Fruit fly (Drosophila melanogaster) whole organism, embryonic: ENCODE measurements around the gene CG42759.

Experiments
- CG10959 ChIP-seq: fragments of 200-800 bp; sonication (Bioruptor generic); IDR thresholded peaks from 2 replicates; pipeline ENCODE4 v1.3.6; 2022; ENCODE audit warnings: missing biosample characterization, missing genetic modification characterization
- CG12299 ChIP-seq: fragments of 200-800 bp; sonication (Bioruptor generic); optimal IDR thresholded peaks from 2 replicates; lab custom pipeline; 2018; ENCODE audit warnings: missing biosample characterization, mild to moderate bottlenecking, missing genetic modification characterization
- CG12942 ChIP-seq: fragments of 200-800 bp; sonication (Bioruptor generic); optimal IDR thresholded peaks from 3 replicates; lab custom pipeline; 2016; ENCODE audit warnings: missing biosample characterization, missing genetic modification characterization
- CG14014 ChIP-seq: fragments of 200-800 bp; sonication (Bioruptor generic); IDR thresholded peaks from 2 replicates; pipeline ENCODE4 v1.3.6; 2022; ENCODE audit warnings: missing biosample characterization, missing genetic modification characterization
- CG14965 ChIP-seq: fragments of 200-800 bp; sonication (Bioruptor generic); optimal IDR thresholded peaks from 2 replicates; lab custom pipeline; 2016; ENCODE audit warnings: missing biosample characterization, missing genetic modification characterization, borderline replicate concordance
- CG17361 ChIP-seq: fragments of 200-800 bp; sonication (Bioruptor generic); IDR thresholded peaks from 3 replicates; pipeline ENCODE4 v1.3.6; 2022; ENCODE audit warnings: missing biosample characterization, missing genetic modification characterization
- CG17385 ChIP-seq: fragments of 200-800 bp; sonication (Bioruptor generic); optimal IDR thresholded peaks from 3 replicates; lab custom pipeline; 2018; ENCODE audit warnings: missing biosample characterization, mild to moderate bottlenecking, missing genetic modification characterization
- CG17802 ChIP-seq: fragments of 200-800 bp; sonication (Bioruptor generic); optimal IDR thresholded peaks from 2 replicates; lab custom pipeline; 2018; ENCODE audit warnings: missing biosample characterization, mild to moderate bottlenecking, missing genetic modification characterization, moderate library complexity
- CG18262 ChIP-seq: fragments of 200-800 bp; optimal IDR thresholded peaks from 3 replicates; lab custom pipeline; 2019; ENCODE audit warnings: missing biosample characterization, mild to moderate bottlenecking, missing genetic modification characterization, moderate library complexity
- CG2116 ChIP-seq: fragments of 200-800 bp; sonication (Bioruptor generic); optimal IDR thresholded peaks from 3 replicates; lab custom pipeline; 2018; ENCODE audit warnings: missing biosample characterization, mild to moderate bottlenecking, missing genetic modification characterization
- CG3995 ChIP-seq: fragments of 200-800 bp; sonication (Bioruptor generic); optimal IDR thresholded peaks from 3 replicates; lab custom pipeline; 2016; ENCODE audit warnings: missing biosample characterization, missing genetic modification characterization
- CG4707 ChIP-seq: fragments of 200-800 bp; sonication (Bioruptor generic); optimal IDR thresholded peaks from 2 replicates; lab custom pipeline; 2018; ENCODE audit warnings: missing biosample characterization, mild to moderate bottlenecking, missing genetic modification characterization, moderate library complexity
- CG4820 ChIP-seq: fragments of 200-800 bp; sonication (Bioruptor generic); optimal IDR thresholded peaks from 3 replicates; lab custom pipeline; 2016; ENCODE audit warnings: missing biosample characterization, missing genetic modification characterization
- CG7271 ChIP-seq: fragments of 200-800 bp; sonication (Bioruptor generic); optimal IDR thresholded peaks from 2 replicates; lab custom pipeline; 2018; ENCODE audit warnings: missing biosample characterization, mild to moderate bottlenecking, missing genetic modification characterization, moderate library complexity
- Camta ChIP-seq: fragments of 200-800 bp; sonication (Bioruptor generic); optimal IDR thresholded peaks from 2 replicates; lab custom pipeline; 2016; ENCODE audit warnings: missing biosample characterization, missing genetic modification characterization
- Doc2 ChIP-seq: fragments of 200-800 bp; sonication (Bioruptor generic); IDR thresholded peaks from 2 replicates; pipeline ENCODE4 v1.3.6; 2022; ENCODE audit warnings: missing biosample characterization, missing genetic modification characterization
- Doc3 ChIP-seq: fragments of 200-800 bp; sonication (Bioruptor generic); IDR thresholded peaks from 3 replicates; pipeline ENCODE4 v1.3.6; 2022; ENCODE audit warnings: missing biosample characterization, missing genetic modification characterization; ENCODE audit not compliant: partially characterized antibody
- Ets97D ChIP-seq: fragments of 200-800 bp; sonication (Bioruptor generic); optimal IDR thresholded peaks from 3 replicates; lab custom pipeline; 2016; ENCODE audit warnings: missing biosample characterization, missing genetic modification characterization
- HmgZ ChIP-seq: fragments of 200-800 bp; sonication (Bioruptor generic); optimal IDR thresholded peaks from 2 replicates; lab custom pipeline; 2018; ENCODE audit warnings: missing biosample characterization, mild to moderate bottlenecking, missing genetic modification characterization
- Mad ChIP-seq: fragments of 200-800 bp; sonication (Bioruptor generic); optimal IDR thresholded peaks from 2 replicates; lab custom pipeline; 2016; ENCODE audit warnings: missing biosample characterization, missing genetic modification characterization
- Mrtf ChIP-seq: fragments of 200-800 bp; sonication (Bioruptor generic); IDR thresholded peaks from 3 replicates; pipeline ENCODE4 v1.3.6; 2022; ENCODE audit warnings: missing biosample characterization, missing genetic modification characterization
- NK7.1 ChIP-seq: fragments of 200-800 bp; sonication (Bioruptor generic); optimal IDR thresholded peaks from 3 replicates; lab custom pipeline; 2016; ENCODE audit warnings: missing biosample characterization, missing genetic modification characterization
- Neu2 ChIP-seq: fragments of 200-800 bp; sonication (Bioruptor generic); optimal IDR thresholded peaks from 3 replicates; lab custom pipeline; 2016; ENCODE audit warnings: missing biosample characterization, missing genetic modification characterization, borderline replicate concordance
- Oaz ChIP-seq: fragments of 200-800 bp; sonication (Bioruptor generic); IDR thresholded peaks from 2 replicates; pipeline ENCODE4 v1.3.6; 2022; ENCODE audit warnings: missing biosample characterization, missing genetic modification characterization
- Ravus ChIP-seq: fragments of 200-800 bp; sonication (Bioruptor generic); IDR thresholded peaks from 2 replicates; pipeline ENCODE4 v1.3.6; 2022; ENCODE audit warnings: missing biosample characterization, missing genetic modification characterization
- Sox100B ChIP-seq: fragments of 200-800 bp; sonication (Bioruptor generic); optimal IDR thresholded peaks from 3 replicates; lab custom pipeline; 2018; ENCODE audit warnings: missing biosample characterization, mild to moderate bottlenecking, missing genetic modification characterization
- amos ChIP-seq: fragments of 200-800 bp; sonication (Bioruptor generic); IDR thresholded peaks from 2 replicates; pipeline ENCODE4 v1.3.6; 2022; ENCODE audit warnings: missing biosample characterization, missing genetic modification characterization; ENCODE audit not compliant: partially characterized antibody
- aop ChIP-seq: fragments of 200-800 bp; sonication (Bioruptor generic); IDR thresholded peaks from 2 replicates; pipeline ENCODE4 v1.3.6; 2022; ENCODE audit warnings: missing biosample characterization, missing genetic modification characterization
- ase ChIP-seq: fragments of 200-800 bp; sonication (Bioruptor generic); IDR thresholded peaks from 3 replicates; pipeline ENCODE4 v1.3.6; 2022; ENCODE audit warnings: missing biosample characterization, missing genetic modification characterization
- bigmax ChIP-seq: fragments of 200-800 bp; sonication (Bioruptor generic); optimal IDR thresholded peaks from 2 replicates; lab custom pipeline; 2018; ENCODE audit warnings: missing biosample characterization, mild to moderate bottlenecking, missing genetic modification characterization
- bowl ChIP-seq: fragments of 200-800 bp; sonication (Bioruptor generic); IDR thresholded peaks from 2 replicates; pipeline ENCODE4 v1.3.6; 2022; ENCODE audit warnings: missing biosample characterization, missing genetic modification characterization
- br ChIP-seq: fragments of >200 bp; optimal IDR thresholded peaks from 2 replicates; lab custom pipeline; 2017
- bsh ChIP-seq, 2 experiments: fragments of 200-800 bp; sonication (Bioruptor generic); optimal IDR thresholded peaks; 2 replicates each; lab custom pipeline; 2017 to 2018; ENCODE audit warnings: mild to moderate bottlenecking in 2 of 2, missing biosample characterization in 2 of 2, missing genetic modification characterization in 2 of 2, moderate library complexity in 1 of 2
- cad ChIP-seq: fragments of >200 bp; optimal IDR thresholded peaks from 2 replicates; lab custom pipeline; 2017; ENCODE audit warnings: missing biosample characterization, missing genetic modification characterization
- ci ChIP-seq: fragments of 200-800 bp; sonication (Bioruptor generic); IDR thresholded peaks from 3 replicates; pipeline ENCODE4 v1.3.6; 2022; ENCODE audit warnings: missing biosample characterization, missing genetic modification characterization
- corto ChIP-seq: fragments of 200-800 bp; sonication (Bioruptor generic); optimal IDR thresholded peaks from 2 replicates; lab custom pipeline; 2016; ENCODE audit warnings: missing biosample characterization, mild to moderate bottlenecking, missing genetic modification characterization, moderate library complexity
- crol ChIP-seq: fragments of 200-800 bp; sonication (Bioruptor generic); IDR thresholded peaks from 2 replicates; pipeline ENCODE4 v1.3.6; 2022; ENCODE audit warnings: missing biosample characterization, missing genetic modification characterization
- dimm ChIP-seq: fragments of 200-800 bp; sonication (Bioruptor generic); IDR thresholded peaks from 2 replicates; pipeline ENCODE4 v1.3.6; 2022; ENCODE audit warnings: missing biosample characterization, missing genetic modification characterization
- dm ChIP-seq: fragments of 200-800 bp; sonication (Bioruptor generic); optimal IDR thresholded peaks from 3 replicates; lab custom pipeline; 2016; ENCODE audit warnings: missing biosample characterization, missing genetic modification characterization
- dysf ChIP-seq: fragments of 200-800 bp; sonication (Bioruptor generic); IDR thresholded peaks from 3 replicates; pipeline ENCODE4 v1.3.6; 2022; ENCODE audit warnings: missing biosample characterization, missing genetic modification characterization
- mld ChIP-seq: fragments of 200-800 bp; sonication (Bioruptor generic); IDR thresholded peaks from 3 replicates; pipeline ENCODE4 v1.3.6; 2022; ENCODE audit warnings: missing biosample characterization, missing genetic modification characterization; ENCODE audit not compliant: partially characterized antibody
- odd ChIP-seq: fragments of 200-800 bp; sonication (Bioruptor generic); optimal IDR thresholded peaks from 2 replicates; lab custom pipeline; 2017; ENCODE audit warnings: missing biosample characterization, mild to moderate bottlenecking, missing genetic modification characterization
- pfk ChIP-seq: fragments of 200-800 bp; sonication (Bioruptor generic); optimal IDR thresholded peaks from 2 replicates; lab custom pipeline; 2018; ENCODE audit warnings: missing biosample characterization, mild to moderate bottlenecking, missing genetic modification characterization, moderate library complexity
- pnt ChIP-seq: fragments of 200-800 bp; sonication (Bioruptor generic); optimal IDR thresholded peaks from 3 replicates; lab custom pipeline; 2016; ENCODE audit warnings: missing biosample characterization, missing genetic modification characterization
- sna ChIP-seq: fragments of 200-800 bp; sonication (Bioruptor generic); IDR thresholded peaks from 2 replicates; pipeline ENCODE4 v1.3.6; 2022; ENCODE audit warnings: missing biosample characterization, missing genetic modification characterization; ENCODE audit not compliant: partially characterized antibody
- stwl ChIP-seq: fragments of 200-800 bp; sonication (Bioruptor generic); optimal IDR thresholded peaks from 3 replicates; lab custom pipeline; 2018; ENCODE audit warnings: missing biosample characterization, mild to moderate bottlenecking, missing genetic modification characterization, moderate library complexity
- tap ChIP-seq: fragments of 200-800 bp; optimal IDR thresholded peaks from 3 replicates; lab custom pipeline; 2019; ENCODE audit warnings: missing biosample characterization, mild to moderate bottlenecking, missing genetic modification characterization, moderate library complexity
- toy ChIP-seq: fragments of 200-800 bp; sonication (Bioruptor generic); IDR thresholded peaks from 2 replicates; pipeline ENCODE4 v1.3.6; 2022; ENCODE audit warnings: missing biosample characterization, missing genetic modification characterization
- vvl ChIP-seq: fragments of 200-800 bp; sonication (Bioruptor generic); IDR thresholded peaks from 2 replicates; pipeline ENCODE4 v1.3.6; 2022; ENCODE audit warnings: missing biosample characterization, missing genetic modification characterization
- zf30C ChIP-seq: fragments of 200-800 bp; sonication (Bioruptor generic); optimal IDR thresholded peaks from 3 replicates; lab custom pipeline; 2018; ENCODE audit warnings: missing biosample characterization, mild to moderate bottlenecking, missing genetic modification characterization
- zfh2 ChIP-seq: fragments of 200-800 bp; sonication (Bioruptor generic); optimal IDR thresholded peaks from 2 replicates; lab custom pipeline; 2016; ENCODE audit warnings: missing biosample characterization, missing genetic modification characterization

Gene CG42759

DNA sequence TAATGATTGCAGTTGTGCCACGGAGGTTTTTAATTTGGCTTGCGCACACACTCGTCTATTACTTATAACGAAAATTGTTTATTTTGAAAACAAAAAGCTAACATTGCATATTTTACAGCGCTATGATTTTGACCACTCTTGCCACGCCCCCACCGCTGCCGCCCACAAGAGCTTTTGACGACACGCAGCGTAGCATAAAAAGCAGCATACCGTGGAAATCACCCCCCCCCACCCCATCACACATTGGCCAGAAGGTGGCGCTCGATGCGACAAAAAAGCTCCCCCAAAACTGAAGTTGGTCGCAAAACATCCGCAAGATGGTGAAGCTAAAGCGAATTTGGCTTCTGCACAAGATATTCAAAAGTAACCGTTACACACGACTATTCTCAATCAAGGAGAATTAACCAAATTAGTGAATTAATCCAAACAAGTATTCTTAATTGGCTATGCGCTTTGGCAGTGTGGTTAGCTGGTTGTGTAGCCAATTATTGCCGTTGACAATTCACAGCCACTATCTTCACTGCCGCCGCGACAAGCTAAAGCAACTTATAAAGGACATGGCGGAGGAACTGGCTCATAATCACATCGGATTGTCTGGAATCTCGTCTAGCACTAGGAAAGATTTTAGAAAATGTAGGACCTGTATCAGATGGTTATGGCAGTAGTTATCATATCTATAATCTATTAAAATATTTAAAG is 42.2 kb upstream of the CG42759 start (continued):
- TF ChIP-seq Doc3 (GFP tag; lab: Robert Waterston, UW) (no peak), CG17361 (no peak), dimm (GFP tag; lab: Robert Waterston, UW) (no peak), CG7271 (tag; lab: Kevin White, UChicago) (no peak), dm (GFP tag; lab: Kevin White, UChicago) (no peak), pnt (no peak), crol (GFP tag; lab: Robert Waterston, UW) (peak; percentile 98), CG2116 (no peak), CG18262 (tag; lab: Kevin White, UChicago) (peak; percentile 4), NK7.1 (GFP tag; lab: Kevin White, UChicago) (no peak), bigmax (GFP tag; lab: Kevin White, UChicago) (no peak), CG14014 (GFP tag; lab: Robert Waterston, UW) (peak; percentile 40; the same call in 1 of the 2 replicates), Ravus (GFP tag; lab: Robert Waterston, UW) (no peak), bsh (GFP tag; optimal IDR thresholded peaks at IDR 0.05; lab: Kevin White, UChicago) (peak in 1 of 2 experiments; percentile 11), Camta (GFP tag; lab: Kevin White, UChicago) (no peak), stwl (tag; lab: Kevin White, UChicago) (no peak), CG12299 (tag; lab: Kevin White, UChicago) (no peak), corto (GFP tag; lab: Kevin White, UChicago) (no peak), Ets97D (GFP tag; lab: Kevin White, UChicago) (peak; percentile 28), CG4707 (GFP tag; lab: Kevin White, UChicago) (no peak), HmgZ (tag; lab: Kevin White, UChicago) (peak; percentile 74), sna (GFP tag; lab: Robert Waterston, UW) (no peak), ase (peak; percentile 45; the same call in 1 of the 3 replicates), zf30C (GFP tag; lab: Kevin White, UChicago) (no peak), toy (GFP tag; lab: Robert Waterston, UW) (no peak), amos (GFP tag; lab: Robert Waterston, UW) (no peak; the same call in 1 of the 2 replicates), CG17385 (GFP tag; lab: Kevin White, UChicago) (peak; percentile 6), tap (tag; lab: Kevin White, UChicago) (no peak), mld (no peak), Oaz (GFP tag; lab: Robert Waterston, UW) (no peak), CG17802 (tag; lab: Kevin White, UChicago) (no peak), br (lab: Kevin White, UChicago) (no peak), pfk (GFP tag; lab: Kevin White, UChicago) (no peak), CG12942 (GFP tag; lab: Kevin White, UChicago) (peak; percentile 9), vvl (peak; percentile 78), bowl (GFP tag; lab: Robert Waterston, UW) (0 out of 2 replicates have a peak, but pooled peaks have one; percentile 58), dysf (GFP tag; lab: Robert Waterston, UW) (peak; percentile 45; the same call in 1 of the 3 replicates), aop (GFP tag; lab: Robert Waterston, UW) (no peak), zfh2 (GFP tag; lab: Kevin White, UChicago) (no peak), Mad (GFP tag; lab: Kevin White, UChicago) (no peak), cad (GFP tag; lab: Kevin White, UChicago) (no peak), odd (GFP tag; lab: Kevin White, UChicago) (no peak), Sox100B (GFP tag; lab: Kevin White, UChicago) (no peak), Mrtf (GFP tag; lab: Robert Waterston, UW) (peak; percentile 60; the same call in 1 of the 3 replicates), CG3995 (GFP tag; lab: Kevin White, UChicago) (no peak), CG4820 (GFP tag; lab: Kevin White, UChicago) (peak; percentile 8), CG10959 (GFP tag; lab: Robert Waterston, UW) (no peak), Neu2 (GFP tag; lab: Kevin White, UChicago) (no peak), Doc2 (GFP tag; lab: Robert Waterston, UW) (no peak), CG14965 (GFP tag; lab: Kevin White, UChicago) (no peak), ci (GFP tag; lab: Robert Waterston, UW) (peak; percentile 81)
